Worm (Caenorhabditis elegans): Measurements from ENCODE around the gene C01C4.2.

Gene C01C4.2

ce11 chrX:3714797-3715196, at the start of gene C01C4.2:
TSS of gene C01C4.2 (plus strand) at chrX:3715097.
- no peak for TF ChIP-seq ceh-31 (tag; optimal IDR thresholded peaks at IDR 0.05)
- TF ChIP-seq pros-1 (tag; optimal IDR thresholded peaks at IDR 0.05): no peak
- TF ChIP-seq ceh-14 (tag; optimal IDR thresholded peaks at IDR 0.05): no peak
- TF ChIP-seq T23F11.4 (GFP tag; optimal IDR thresholded peaks at IDR 0.05): no peak
- TF ChIP-seq hlh-30 (tag; optimal IDR thresholded peaks at IDR 0.05; ENCODE audit: insufficient read depth): no peak
- no peak for TF ChIP-seq fax-1 (tag; optimal IDR thresholded peaks at IDR 0.05)

- TF ChIP-seq Y22D7AL.16 (tag; optimal IDR thresholded peaks at IDR 0.05): no peak
- no peak for TF ChIP-seq T23F11.4 (GFP tag; optimal IDR thresholded peaks at IDR 0.05)
- TF ChIP-seq hlh-13 (GFP tag; optimal IDR thresholded peaks at IDR 0.05): no peak
- no peak for TF ChIP-seq dve-1 (tag; optimal IDR thresholded peaks at IDR 0.05)
- no peak for TF ChIP-seq ceh-6 (GFP tag; optimal IDR thresholded peaks at IDR 0.05)
- TF ChIP-seq elt-4 (tag; optimal IDR thresholded peaks at IDR 0.05): no peak
- no peak for TF ChIP-seq lim-6 (tag; optimal IDR thresholded peaks at IDR 0.05)
- no peak for TF ChIP-seq sdc-2 (tag; optimal IDR thresholded peaks at IDR 0.05)
- TF ChIP-seq pag-3 (tag; optimal IDR thresholded peaks at IDR 0.05; ENCODE audit: borderline replicate concordance): no peak
- no peak for TF ChIP-seq gmeb-2 (tag; optimal IDR thresholded peaks at IDR 0.05)
- no peak for TF ChIP-seq F13H6.1 (tag; optimal IDR thresholded peaks at IDR 0.05)
- no peak for TF ChIP-seq pat-9 (tag; optimal IDR thresholded peaks at IDR 0.05)
- TF ChIP-seq nhr-11 (tag; optimal IDR thresholded peaks at IDR 0.05): no peak
Observed at ce11 chrX:3668842-3669241, 46.1 kb upstream of the C01C4.2 start, which contains the start of gene snet-1. TSS of gene snet-1 (minus strand) at chrX:3668942.

ce11 chrX:3671998-3672397, 42.9 kb upstream of the C01C4.2 start, which contains the start of gene C02F12.5:
TSS of gene C02F12.5 (minus strand) at chrX:3672098.
- no peak for TF ChIP-seq hlh-6 (tag; optimal IDR thresholded peaks at IDR 0.05)
- no peak for TF ChIP-seq F13H6.1 (tag; optimal IDR thresholded peaks at IDR 0.05)

ce11 chrX:3673584-3674108, 41.3 kb upstream of the C01C4.2 start, which contains the start of gene ceh-63:
TSS of gene ceh-63 (minus strand) at chrX:3674058.
- TF ChIP-seq ahr-1 (tag; optimal IDR thresholded peaks at IDR 0.05): no peak

ce11 chrX:3678507-3679175, 36.3 kb upstream of the C01C4.2 start, which contains the start of gene tag-52:
TSS of gene tag-52 (minus strand) at chrX:3678557.
- TF ChIP-seq ceh-45 (GFP tag; IDR thresholded peaks at IDR 0.05) (no peak), sdc-2 (tag; optimal IDR thresholded peaks at IDR 0.05) (peak; percentile 13), unc-42 (tag; optimal IDR thresholded peaks at IDR 0.05) (no peak), ceh-31 (tag; optimal IDR thresholded peaks at IDR 0.05) (peak; percentile 20), elt-2 (tag; optimal IDR thresholded peaks at IDR 0.05) (peak; percentile 40), tbx-2 (tag; optimal IDR thresholded peaks at IDR 0.05) (peak; percentile 33), hlh-30 (tag; optimal IDR thresholded peaks at IDR 0.05; ENCODE audit: insufficient read depth) (peak; percentile 39), hlh-8 (tag; optimal IDR thresholded peaks at IDR 0.05) (no peak), C38D4.7 (GFP tag; optimal IDR thresholded peaks at IDR 0.05) (peak; percentile 17), tbx-7 (tag; optimal IDR thresholded peaks at IDR 0.05) (no peak), pros-1 (tag; optimal IDR thresholded peaks at IDR 0.05) (no peak), ceh-19 (GFP tag; optimal IDR thresholded peaks at IDR 0.05) (peak; percentile 79)

ce11 chrX:3680544-3681214, 34.2 kb upstream of the C01C4.2 start, which contains the start of gene tsp-17:
TSS of gene tsp-17 (plus strand) at chrX:3681164.
- no peak for TF ChIP-seq ref-2 (tag; optimal IDR thresholded peaks at IDR 0.05)
- no peak for TF ChIP-seq madf-2 (tag; optimal IDR thresholded peaks at IDR 0.05)
- TF ChIP-seq elt-2 (tag; optimal IDR thresholded peaks at IDR 0.05): peak; percentile 23
- peak; percentile 17 for TF ChIP-seq unc-55 (GFP tag; optimal IDR thresholded peaks at IDR 0.05)
